Fruit fly (Drosophila melanogaster): ENCODE data around the gene Hsc70-3.

DNA sequence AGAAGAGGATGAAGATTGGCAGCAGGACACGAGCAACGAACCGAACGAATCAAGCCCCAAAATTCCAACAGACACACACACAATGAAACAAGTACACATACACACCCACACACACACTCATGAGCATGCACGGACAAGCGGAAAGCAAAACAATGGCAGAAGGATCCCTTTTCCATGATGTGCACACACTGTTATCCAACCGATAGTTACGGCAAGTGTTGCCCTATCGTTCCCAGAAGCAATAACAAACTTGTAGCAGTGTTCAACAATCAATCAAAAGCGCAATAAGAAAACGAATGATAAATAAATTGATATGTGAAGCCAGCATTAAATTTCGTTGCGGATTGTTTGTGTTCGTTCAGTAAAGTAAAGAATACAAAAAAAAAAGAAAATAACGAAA is 10.0 kb downstream of the Hsc70-3 start:
- no peak for TF ChIP-seq EcR (GFP tag; optimal IDR thresholded peaks at IDR 0.05)
- no peak for TF ChIP-seq CG10348 (GFP tag; IDR thresholded peaks at IDR 0.05)
- no peak for TF ChIP-seq D1 (tag; optimal IDR thresholded peaks at IDR 0.05)

Data from whole organism, pupa.